Worm (Caenorhabditis elegans): ENCODE results near the gene F14H3.4.

The F14H3.4 gene

DNA sequence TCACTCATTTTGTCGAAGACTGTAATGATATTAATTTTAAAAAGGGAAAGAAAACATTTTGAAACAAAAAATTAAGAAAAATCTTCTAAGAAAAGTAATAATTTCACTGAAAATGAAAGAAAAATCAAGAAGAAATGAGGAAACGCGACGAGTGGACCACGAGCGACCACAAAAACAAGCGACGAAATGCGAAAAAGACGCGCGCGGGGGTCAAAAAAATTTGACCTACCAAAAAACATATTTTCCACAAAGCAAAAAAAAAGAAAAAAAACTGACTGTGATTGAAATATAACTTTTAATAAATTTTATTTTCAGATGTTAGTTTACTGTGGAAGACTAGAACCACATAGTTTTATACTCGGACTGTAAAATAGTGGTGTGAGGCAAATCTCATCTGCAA lies 4.0 kb upstream of the F14H3.4 start, which contains the start of gene F14H3.6:
Gene F14H3.6 (minus strand): TSS at position 22 of the 400 bp plus-strand sequence.
- TF ChIP-seq pha-4 (tag; optimal IDR thresholded peaks at IDR 0.05) (no peak), hlh-30 (tag; optimal IDR thresholded peaks at IDR 0.05; ENCODE audit: insufficient read depth) (no peak), rnt-1 (tag; optimal IDR thresholded peaks at IDR 0.05) (no peak), C38D4.7 (GFP tag; optimal IDR thresholded peaks at IDR 0.05) (no peak), ceh-34 (tag; optimal IDR thresholded peaks at IDR 0.05) (no peak), tbx-7 (tag; optimal IDR thresholded peaks at IDR 0.05) (no peak), Y22D7AL.16 (tag; optimal IDR thresholded peaks at IDR 0.05) (no peak)

DNA sequence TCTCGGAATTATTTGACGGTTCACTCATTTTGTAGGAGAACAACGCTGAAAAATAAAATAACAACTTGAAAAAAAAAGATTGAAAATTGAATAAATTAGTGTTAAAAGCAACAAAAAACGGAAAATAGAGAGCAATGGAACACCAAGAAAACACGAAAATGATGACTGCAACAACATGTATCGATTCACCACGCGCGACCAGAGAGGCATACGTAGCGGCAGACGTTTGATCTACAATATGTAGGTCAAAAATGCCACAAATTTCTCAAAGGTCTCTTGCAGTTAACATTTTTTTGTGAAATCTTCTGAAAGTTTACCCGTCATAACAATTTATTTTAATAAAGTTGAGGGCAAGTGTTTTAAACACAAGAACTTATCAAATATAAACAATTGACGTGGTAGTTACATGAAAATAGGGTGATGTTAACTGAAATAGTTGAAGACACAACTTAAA lies 2.2 kb upstream of the F14H3.4 start, which contains the start of gene F14H3.5:
Gene F14H3.5 (minus strand): TSS at position 51 of the 454 bp plus-strand sequence.
- TF ChIP-seq hlh-30 (tag; optimal IDR thresholded peaks at IDR 0.05; ENCODE audit: insufficient read depth), result no peak
- TF ChIP-seq che-1 (tag; optimal IDR thresholded peaks at IDR 0.05), result no peak

- no peak for TF ChIP-seq elt-2 (tag; optimal IDR thresholded peaks at IDR 0.05)
Measured at ce11 chrV:16053373-16053772, 1.5 kb downstream of the F14H3.4 start, which contains the start of gene F14H3.3. Gene F14H3.3 (minus strand): TSS chrV:16053473.

DNA sequence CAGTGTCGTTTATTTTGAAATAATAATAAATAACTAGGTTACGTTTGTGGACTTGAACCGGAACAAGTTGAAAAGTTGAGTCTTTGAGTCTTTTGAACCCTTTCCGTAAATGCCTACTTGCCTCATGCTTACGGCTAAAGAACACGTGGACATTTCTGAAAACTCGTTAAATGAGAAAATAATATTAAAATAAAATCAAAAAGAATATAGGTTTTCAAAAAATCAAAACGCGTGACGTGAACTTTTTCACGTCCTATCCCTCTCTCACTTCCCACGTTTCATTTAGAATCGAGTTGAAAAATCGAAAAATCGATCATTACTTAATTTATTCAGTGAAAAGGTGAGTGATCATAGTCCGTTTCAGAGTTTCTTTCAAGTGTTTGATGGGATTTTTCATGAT lies 5.7 kb downstream of the F14H3.4 start, which contains the start of gene best-12:
Gene best-12 (plus strand): TSS at position 301 of the 400 bp plus-strand sequence.
- no peak for TF ChIP-seq pha-4 (tag; optimal IDR thresholded peaks at IDR 0.05)
- no peak for TF ChIP-seq gmeb-2 (tag; optimal IDR thresholded peaks at IDR 0.05)
- no peak for TF ChIP-seq sox-2 (GFP tag; IDR thresholded peaks at IDR 0.05)
- no peak for TF ChIP-seq K02D7.2 (tag; optimal IDR thresholded peaks at IDR 0.05)
- TF ChIP-seq C38D4.7 (GFP tag; optimal IDR thresholded peaks at IDR 0.05), result no peak
- TF ChIP-seq ceh-6 (GFP tag; optimal IDR thresholded peaks at IDR 0.05), result no peak

DNA sequence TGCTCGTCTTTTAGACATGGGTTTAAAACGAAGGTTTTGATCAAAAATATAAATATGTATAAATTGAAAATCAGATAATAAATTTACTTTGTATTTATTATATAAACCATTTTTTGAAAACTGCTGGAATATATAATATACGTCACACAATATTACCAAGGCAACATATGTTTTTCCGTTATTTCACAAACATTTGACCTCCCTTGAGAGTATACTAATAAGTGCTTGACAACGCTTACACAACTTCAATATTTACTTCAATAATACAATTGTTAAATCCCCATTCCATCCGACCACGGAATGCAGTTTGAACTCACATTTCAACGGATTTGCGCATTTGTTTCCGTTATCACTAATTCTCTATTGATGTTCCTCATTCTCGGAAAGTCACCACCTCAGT lies 7.4 kb downstream of the F14H3.4 start, which contains the start of gene str-198:
Gene str-198 (plus strand): TSS at position 301 of the 400 bp plus-strand sequence.
- TF ChIP-seq fax-1 (tag; optimal IDR thresholded peaks at IDR 0.05) (no peak), pat-9 (tag; optimal IDR thresholded peaks at IDR 0.05) (no peak), ahr-1 (tag; optimal IDR thresholded peaks at IDR 0.05) (no peak), ref-2 (tag; optimal IDR thresholded peaks at IDR 0.05) (no peak), eyg-1 (tag; optimal IDR thresholded peaks at IDR 0.05) (no peak)

- no peak for TF ChIP-seq ceh-22 (tag; optimal IDR thresholded peaks at IDR 0.05)
- no peak for TF ChIP-seq elt-2 (tag; optimal IDR thresholded peaks at IDR 0.05)
- no peak for TF ChIP-seq C08G9.2 (tag; optimal IDR thresholded peaks at IDR 0.05)
- no peak for TF ChIP-seq pat-9 (tag; optimal IDR thresholded peaks at IDR 0.05)
- TF ChIP-seq fkh-6 (tag; optimal IDR thresholded peaks at IDR 0.05), result no peak
- TF ChIP-seq K09A11.1 (tag; optimal IDR thresholded peaks at IDR 0.05; ENCODE audit: insufficient read depth), result no peak
- TF ChIP-seq lin-11 (tag; optimal IDR thresholded peaks at IDR 0.05), result no peak
- TF ChIP-seq rnt-1 (tag; optimal IDR thresholded peaks at IDR 0.05), result no peak
- TF ChIP-seq ceh-45 (GFP tag; IDR thresholded peaks at IDR 0.05), result no peak
- no peak for TF ChIP-seq fax-1 (tag; optimal IDR thresholded peaks at IDR 0.05)
- no peak for TF ChIP-seq sdc-2 (tag; optimal IDR thresholded peaks at IDR 0.05)
- no peak for TF ChIP-seq dmd-4 (tag; optimal IDR thresholded peaks at IDR 0.05; ENCODE audit: borderline replicate concordance)
- no peak for TF ChIP-seq ceh-9 (tag; optimal IDR thresholded peaks at IDR 0.05)
- TF ChIP-seq hlh-8 (tag; optimal IDR thresholded peaks at IDR 0.05), result no peak
- no peak for TF ChIP-seq unc-42 (tag; optimal IDR thresholded peaks at IDR 0.05)
Measured at ce11 chrV:16047052-16047451, 7.8 kb downstream of the F14H3.4 start.

ce11 chrV:16046573-16046972 lies 8.3 kb downstream of the F14H3.4 start, which contains the start of gene ZK285.2:
Gene ZK285.2 (plus strand): TSS chrV:16046873.
- TF ChIP-seq ztf-16 (tag; optimal IDR thresholded peaks at IDR 0.05) (no peak), hlh-30 (tag; optimal IDR thresholded peaks at IDR 0.05; ENCODE audit: insufficient read depth) (no peak), unc-55 (GFP tag; optimal IDR thresholded peaks at IDR 0.05) (no peak), hlh-15 (tag; optimal IDR thresholded peaks at IDR 0.05) (no peak), ceh-2 (tag; optimal IDR thresholded peaks at IDR 0.05) (no peak), tbx-2 (tag; optimal IDR thresholded peaks at IDR 0.05) (no peak)

Measured in whole organism, late embryonic.